Fruit fly (Drosophila melanogaster) whole organism, embryonic: ENCODE measurements around the gene IRSp53.

Experiments used
- ATbp ChIP-seq: fragments of 200-800 bp; sonication (Bioruptor generic); optimal IDR thresholded peaks from 2 replicates; lab custom pipeline; 2017; ENCODE audit warnings: missing biosample characterization, mild to moderate bottlenecking, missing genetic modification characterization, missing genetic modification reagents
- Ada2b ChIP-seq: fragments of 200-800 bp; sonication (Bioruptor generic); IDR thresholded peaks from 2 replicates; pipeline ENCODE4 v1.3.6; 2022; ENCODE audit warnings: missing biosample characterization, missing genetic modification characterization
- B-H2 ChIP-seq: fragments of 200-800 bp; sonication (Bioruptor generic); optimal IDR thresholded peaks from 2 replicates; lab custom pipeline; 2018; ENCODE audit warnings: missing biosample characterization, mild to moderate bottlenecking, missing genetic modification characterization
- BEAF-32 ChIP-seq: fragments of 200-800 bp; sonication (Bioruptor generic); optimal IDR thresholded peaks from 3 replicates; lab custom pipeline; 2017; ENCODE audit warnings: missing biosample characterization, missing genetic modification characterization, mild to moderate bottlenecking, moderate library complexity, missing genetic modification reagents
- CG11398 ChIP-seq: fragments of 200-800 bp; sonication (Bioruptor generic); optimal IDR thresholded peaks from 2 replicates; lab custom pipeline; 2016; ENCODE audit warnings: missing biosample characterization, missing genetic modification characterization
- CG13123 ChIP-seq: fragments of 200-800 bp; sonication (Bioruptor generic); optimal IDR thresholded peaks from 2 replicates; lab custom pipeline; 2016; ENCODE audit warnings: missing biosample characterization, missing genetic modification characterization
- CG13894 ChIP-seq: fragments of 200-800 bp; sonication (Bioruptor generic); optimal IDR thresholded peaks from 3 replicates; lab custom pipeline; 2018; ENCODE audit warnings: missing biosample characterization, mild to moderate bottlenecking, missing genetic modification characterization, moderate library complexity
- CG14441 ChIP-seq: fragments of 200-800 bp; sonication (Bioruptor generic); IDR thresholded peaks from 2 replicates; pipeline ENCODE4 v1.3.6; 2022; ENCODE audit warnings: missing biosample characterization, missing genetic modification characterization
- CG1832 ChIP-seq: fragments of 200-800 bp; sonication (Bioruptor generic); optimal IDR thresholded peaks from 2 replicates; lab custom pipeline; 2017; ENCODE audit warnings: missing biosample characterization, mild to moderate bottlenecking, missing genetic modification characterization, inconsistent platforms
- CG2678 ChIP-seq: fragments of 200-800 bp; sonication (Bioruptor generic); optimal IDR thresholded peaks from 3 replicates; lab custom pipeline; 2019; ENCODE audit warnings: missing biosample characterization, mild to moderate bottlenecking, missing genetic modification characterization, moderate library complexity
- CG30403 ChIP-seq: fragments of 200-800 bp; sonication (Bioruptor generic); optimal IDR thresholded peaks from 3 replicates; lab custom pipeline; 2016; ENCODE audit warnings: missing biosample characterization, missing genetic modification characterization
- CG3163 ChIP-seq: fragments of 200-800 bp; sonication (Bioruptor generic); optimal IDR thresholded peaks from 3 replicates; lab custom pipeline; 2016; ENCODE audit warnings: missing biosample characterization, missing genetic modification characterization
- CG42726 ChIP-seq: fragments of 200-800 bp; sonication (Bioruptor generic); IDR thresholded peaks from 2 replicates; pipeline ENCODE4 v1.3.6; 2022; ENCODE audit warnings: missing biosample characterization, missing genetic modification characterization; ENCODE audit not compliant: partially characterized antibody
- CG4282 ChIP-seq: fragments of 200-800 bp; sonication (Bioruptor generic); optimal IDR thresholded peaks from 2 replicates; lab custom pipeline; 2016; ENCODE audit warnings: missing biosample characterization, missing genetic modification characterization
- CG5180 ChIP-seq: fragments of 200-800 bp; sonication (Bioruptor generic); optimal IDR thresholded peaks from 3 replicates; lab custom pipeline; 2017; ENCODE audit warnings: missing biosample characterization, missing genetic modification characterization, mild to moderate bottlenecking, moderate library complexity, missing genetic modification reagents
- CG6765 ChIP-seq: fragments of 200-800 bp; sonication (Bioruptor generic); optimal IDR thresholded peaks from 3 replicates; lab custom pipeline; 2017; ENCODE audit warnings: missing biosample characterization, mild to moderate bottlenecking, missing genetic modification characterization
- CG8281 ChIP-seq: fragments of 200-800 bp; sonication (Bioruptor generic); optimal IDR thresholded peaks from 2 replicates; lab custom pipeline; 2018; ENCODE audit warnings: missing biosample characterization, mild to moderate bottlenecking, missing genetic modification characterization, moderate library complexity
- CG9932 ChIP-seq: fragments of 200-800 bp; sonication (Bioruptor generic); IDR thresholded peaks from 2 replicates; pipeline ENCODE4 v1.3.6; 2022; ENCODE audit warnings: missing biosample characterization, missing genetic modification characterization
- Fer2 ChIP-seq: fragments of 200-800 bp; sonication (Bioruptor generic); optimal IDR thresholded peaks from 2 replicates; lab custom pipeline; 2018; ENCODE audit warnings: missing biosample characterization, mild to moderate bottlenecking, missing genetic modification characterization, moderate library complexity
- Hr3 ChIP-seq: fragments of 200-800 bp; sonication (Bioruptor generic); optimal IDR thresholded peaks from 3 replicates; lab custom pipeline; 2016; ENCODE audit warnings: missing biosample characterization, missing genetic modification characterization
- Hsf ChIP-seq: fragments of 200-800 bp; sonication (Bioruptor generic); optimal IDR thresholded peaks from 3 replicates; lab custom pipeline; 2016; ENCODE audit warnings: missing biosample characterization, missing genetic modification characterization
- Kr ChIP-seq: fragments of 200-800 bp; sonication (Bioruptor generic); optimal IDR thresholded peaks from 2 replicates; lab custom pipeline; 2017; ENCODE audit warnings: missing biosample characterization, mild to moderate bottlenecking, missing genetic modification characterization
- Lpt ChIP-seq: fragments of >200 bp; optimal IDR thresholded peaks from 2 replicates; lab custom pipeline; 2018; ENCODE audit warnings: missing biosample characterization, missing genetic modification characterization
- MBD-R2 ChIP-seq: fragments of 200-800 bp; sonication (Bioruptor generic); IDR thresholded peaks from 2 replicates; pipeline ENCODE4 v1.3.6; 2022; ENCODE audit warnings: missing biosample characterization, missing genetic modification characterization
- MTF-1 ChIP-seq: fragments of 200-800 bp; sonication (Bioruptor generic); optimal IDR thresholded peaks from 2 replicates; lab custom pipeline; 2018; ENCODE audit warnings: missing biosample characterization, mild to moderate bottlenecking, missing genetic modification characterization, borderline replicate concordance
- NK7.1 ChIP-seq: fragments of 200-800 bp; sonication (Bioruptor generic); optimal IDR thresholded peaks from 3 replicates; lab custom pipeline; 2016; ENCODE audit warnings: missing biosample characterization, missing genetic modification characterization
- Nf-YB ChIP-seq: fragments of 200-800 bp; sonication (Bioruptor generic); optimal IDR thresholded peaks from 3 replicates; lab custom pipeline; 2019; ENCODE audit warnings: missing biosample characterization, mild to moderate bottlenecking, missing genetic modification characterization, moderate library complexity
- Oli ChIP-seq: fragments of 200-800 bp; sonication (Bioruptor generic); optimal IDR thresholded peaks from 2 replicates; lab custom pipeline; 2018; ENCODE audit warnings: missing biosample characterization, mild to moderate bottlenecking, missing genetic modification characterization, moderate library complexity
- Opbp ChIP-seq: fragments of 200-800 bp; sonication (Bioruptor generic); IDR thresholded peaks from 3 replicates; pipeline ENCODE4 v1.3.6; 2022; ENCODE audit warnings: missing biosample characterization, missing genetic modification characterization; ENCODE audit not compliant: partially characterized antibody
- Rx ChIP-seq: fragments of 200-800 bp; sonication (Bioruptor generic); IDR thresholded peaks from 2 replicates; pipeline ENCODE4 v1.3.6; 2022; ENCODE audit warnings: missing biosample characterization, missing genetic modification characterization
- Sox100B ChIP-seq: fragments of 200-800 bp; sonication (Bioruptor generic); optimal IDR thresholded peaks from 3 replicates; lab custom pipeline; 2018; ENCODE audit warnings: missing biosample characterization, mild to moderate bottlenecking, missing genetic modification characterization
- abd-A ChIP-seq: fragments of 200-800 bp; sonication (Bioruptor generic); optimal IDR thresholded peaks from 3 replicates; lab custom pipeline; 2019; ENCODE audit warnings: missing biosample characterization, mild to moderate bottlenecking, missing genetic modification characterization, moderate library complexity
- croc ChIP-seq: fragments of 200-800 bp; sonication (Bioruptor generic); conservative IDR thresholded peaks from 3 replicates; pipeline ENCODE4 v1.3.6; 2022; ENCODE audit warnings: missing biosample characterization, missing genetic modification characterization
- dati ChIP-seq: fragments of 200-800 bp; sonication (Bioruptor generic); IDR thresholded peaks from 2 replicates; pipeline ENCODE4 v1.3.6; 2022; ENCODE audit warnings: missing biosample characterization, missing genetic modification characterization
- ems ChIP-seq: fragments of 200-800 bp; sonication (Bioruptor generic); optimal IDR thresholded peaks from 3 replicates; lab custom pipeline; 2016; ENCODE audit warnings: missing biosample characterization, missing genetic modification characterization
- eve ChIP-seq, 2 experiments: fragments of >200 bp; optimal IDR thresholded peaks; 2 replicates each; lab custom pipeline; 2017; ENCODE audit warnings: missing biosample characterization in 2 of 2, missing genetic modification characterization in 2 of 2
- ewg ChIP-seq: fragments of 200-800 bp; sonication (Bioruptor generic); optimal IDR thresholded peaks from 3 replicates; lab custom pipeline; 2017; ENCODE audit warnings: mild to moderate bottlenecking, missing biosample characterization, missing genetic modification reagents, missing genetic modification characterization
- gt ChIP-seq: fragments of 200-800 bp; sonication (Bioruptor generic); IDR thresholded peaks from 2 replicates; pipeline ENCODE4 v1.3.6; 2022; ENCODE audit warnings: missing biosample characterization, missing genetic modification characterization
- hth ChIP-seq: fragments of >200 bp; optimal IDR thresholded peaks from 2 replicates; lab custom pipeline; 2017; ENCODE audit warnings: inconsistent platforms
- jumu ChIP-seq: fragments of 200-800 bp; sonication (Bioruptor generic); optimal IDR thresholded peaks from 3 replicates; lab custom pipeline; 2016; ENCODE audit warnings: missing biosample characterization, missing genetic modification characterization
- mam ChIP-seq: fragments of 200-800 bp; sonication (Bioruptor generic); optimal IDR thresholded peaks from 3 replicates; lab custom pipeline; 2016; ENCODE audit warnings: missing biosample characterization, missing genetic modification characterization
- nerfin-1 ChIP-seq: fragments of 200-800 bp; sonication (Bioruptor generic); optimal IDR thresholded peaks from 3 replicates; lab custom pipeline; 2019; ENCODE audit warnings: missing biosample characterization, mild to moderate bottlenecking, missing genetic modification characterization, moderate library complexity
- oc ChIP-seq: fragments of 200-800 bp; sonication (Bioruptor generic); optimal IDR thresholded peaks from 2 replicates; lab custom pipeline; 2018; ENCODE audit warnings: missing biosample characterization, mild to moderate bottlenecking, missing genetic modification characterization, moderate library complexity
- org-1 ChIP-seq: fragments of 200-800 bp; sonication (Bioruptor generic); optimal IDR thresholded peaks from 2 replicates; lab custom pipeline; 2017; ENCODE audit warnings: missing biosample characterization, missing genetic modification characterization
- pnt ChIP-seq: fragments of 200-800 bp; sonication (Bioruptor generic); optimal IDR thresholded peaks from 3 replicates; lab custom pipeline; 2016; ENCODE audit warnings: missing biosample characterization, missing genetic modification characterization
- sens ChIP-seq: fragments of 200-800 bp; sonication (Bioruptor generic); peaks from one replicate; lab custom pipeline; 2016; ENCODE audit warnings: missing biosample characterization, missing genetic modification characterization
- so ChIP-seq: fragments of 200-800 bp; sonication (Bioruptor generic); IDR thresholded peaks from 3 replicates; pipeline ENCODE4 v1.3.6; 2022; ENCODE audit warnings: missing biosample characterization, missing genetic modification characterization
- sqz ChIP-seq: fragments of 200-800 bp; sonication (Bioruptor generic); optimal IDR thresholded peaks from 3 replicates; lab custom pipeline; 2018; ENCODE audit warnings: missing biosample characterization, mild to moderate bottlenecking, missing genetic modification characterization
- toy ChIP-seq: fragments of 200-800 bp; sonication (Bioruptor generic); IDR thresholded peaks from 2 replicates; pipeline ENCODE4 v1.3.6; 2022; ENCODE audit warnings: missing biosample characterization, missing genetic modification characterization
- trh ChIP-seq: fragments of 200-800 bp; sonication (Bioruptor generic); optimal IDR thresholded peaks from 2 replicates; lab custom pipeline; 2016; ENCODE audit warnings: missing biosample characterization, missing genetic modification characterization
- twi ChIP-seq: fragments of 200-800 bp; optimal IDR thresholded peaks from 2 replicates; lab custom pipeline; 2019; ENCODE audit warnings: missing biosample characterization, mild to moderate bottlenecking, missing genetic modification characterization, moderate library complexity
- zf30C ChIP-seq: fragments of 200-800 bp; sonication (Bioruptor generic); optimal IDR thresholded peaks from 3 replicates; lab custom pipeline; 2018; ENCODE audit warnings: missing biosample characterization, mild to moderate bottlenecking, missing genetic modification characterization

IRSp53 gene

DNA sequence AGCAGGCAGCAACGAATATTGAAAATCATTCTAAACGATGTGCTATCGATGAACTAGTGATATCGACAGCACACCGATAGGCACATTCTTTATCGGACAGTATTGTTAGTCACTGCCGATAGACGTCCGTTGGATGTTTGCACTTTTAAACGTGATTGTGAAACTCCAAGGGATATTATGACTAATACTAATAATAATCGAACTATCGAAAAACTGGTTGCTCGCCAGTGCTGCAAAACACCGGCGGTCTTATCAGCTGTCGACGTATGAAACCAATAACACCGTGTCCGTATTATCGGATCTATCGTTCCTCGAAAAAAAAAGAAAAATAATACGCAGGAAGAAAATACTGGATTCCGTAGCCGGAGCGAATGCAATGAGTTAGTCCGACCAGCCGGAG, 74.7 kb downstream of the IRSp53 start, which contains the start of the genes Ube3a and CG7600 (continued):
- peak; percentile 90 for TF ChIP-seq B-H2 (GFP tag; lab: Kevin White, UChicago)
- peak; percentile 87 for TF ChIP-seq MBD-R2
- TF ChIP-seq pnt (GFP tag; lab: Kevin White, UChicago) = no peak
- TF ChIP-seq hth (lab: Kevin White, UChicago) = no peak
- peak; percentile 89 for TF ChIP-seq sens
- TF ChIP-seq Opbp (GFP tag; lab: Robert Waterston, UW) = peak; percentile 100
- no peak for TF ChIP-seq dati (GFP tag; lab: Robert Waterston, UW)
- TF ChIP-seq CG2678 = peak; percentile 45
- peak; percentile 91; the same call in 1 of the 2 replicates for TF ChIP-seq CG42726
- TF ChIP-seq Kr (GFP tag; lab: Kevin White, UChicago) = no peak
- TF ChIP-seq so (GFP tag; lab: Robert Waterston, UW) = no peak
- TF ChIP-seq CG6765 = no peak
- TF ChIP-seq trh = no peak
- no peak for TF ChIP-seq Sox100B (GFP tag; lab: Kevin White, UChicago)
- TF ChIP-seq Ada2b (GFP tag; lab: Robert Waterston, UW) = no peak
- no peak for TF ChIP-seq CG8281 (tag; lab: Kevin White, UChicago)
- no peak for TF ChIP-seq ATbp (GFP tag; lab: Kevin White, UChicago)
- TF ChIP-seq Hsf (GFP tag; lab: Kevin White, UChicago) = peak; percentile 53
- peak; percentile 48 for TF ChIP-seq ems (GFP tag; lab: Kevin White, UChicago)
- peak; percentile 94 for TF ChIP-seq BEAF-32
- no peak for TF ChIP-seq eve (GFP tag; optimal IDR thresholded peaks at IDR 0.05; lab: Kevin White, UChicago)
- peak; percentile 9 for TF ChIP-seq Nf-YB
- TF ChIP-seq CG13123 (GFP tag; lab: Kevin White, UChicago) = no peak
- peak; percentile 55 for TF ChIP-seq oc (tag; lab: Kevin White, UChicago)
- no peak for TF ChIP-seq CG1832 (GFP tag; lab: Kevin White, UChicago)
- TF ChIP-seq Oli (tag; lab: Kevin White, UChicago) = no peak
- TF ChIP-seq abd-A (tag; lab: Kevin White, UChicago) = peak; percentile 94
- peak; percentile 31 for TF ChIP-seq CG30403 (GFP tag; lab: Kevin White, UChicago)
- no peak for TF ChIP-seq Lpt (GFP tag; lab: Kevin White, UChicago)
- TF ChIP-seq ewg (GFP tag; lab: Kevin White, UChicago) = no peak
- TF ChIP-seq NK7.1 = no peak
- no peak for TF ChIP-seq CG5180 (GFP tag; lab: Kevin White, UChicago)
- TF ChIP-seq CG14441 (GFP tag; lab: Robert Waterston, UW) = no peak
- TF ChIP-seq zf30C (GFP tag; lab: Kevin White, UChicago) = no peak
- TF ChIP-seq mam (GFP tag; lab: Kevin White, UChicago) = peak; percentile 45
- peak; percentile 28 for TF ChIP-seq twi (tag; lab: Kevin White, UChicago)
- peak; percentile 78 for TF ChIP-seq CG13894 (tag; lab: Kevin White, UChicago)
- TF ChIP-seq croc (GFP tag; lab: Robert Waterston, UW) = no peak
- TF ChIP-seq Fer2 (tag; lab: Kevin White, UChicago) = no peak
- TF ChIP-seq Hr3 (GFP tag; lab: Kevin White, UChicago) = no peak
- TF ChIP-seq CG4282 (GFP tag; lab: Kevin White, UChicago) = peak; percentile 23
- peak; percentile 60 for TF ChIP-seq CG9932 (GFP tag; lab: Robert Waterston, UW)
- TF ChIP-seq Rx (GFP tag; lab: Robert Waterston, UW) = no peak
- TF ChIP-seq MTF-1 = peak; percentile 3
- no peak for TF ChIP-seq toy
- TF ChIP-seq gt (GFP tag; lab: Robert Waterston, UW) = no peak
- TF ChIP-seq jumu = peak; percentile 26
- peak; percentile 47 for TF ChIP-seq CG3163 (GFP tag; lab: Kevin White, UChicago)
- no peak for TF ChIP-seq CG11398 (GFP tag; lab: Kevin White, UChicago)
- peak; percentile 73 for TF ChIP-seq sqz (GFP tag; lab: Kevin White, UChicago)
- no peak for TF ChIP-seq org-1 (GFP tag; lab: Kevin White, UChicago)
- no peak for TF ChIP-seq nerfin-1
